Fruit fly (Drosophila melanogaster): ENCODE results near the gene Chpf.

The Chpf gene

DNA sequence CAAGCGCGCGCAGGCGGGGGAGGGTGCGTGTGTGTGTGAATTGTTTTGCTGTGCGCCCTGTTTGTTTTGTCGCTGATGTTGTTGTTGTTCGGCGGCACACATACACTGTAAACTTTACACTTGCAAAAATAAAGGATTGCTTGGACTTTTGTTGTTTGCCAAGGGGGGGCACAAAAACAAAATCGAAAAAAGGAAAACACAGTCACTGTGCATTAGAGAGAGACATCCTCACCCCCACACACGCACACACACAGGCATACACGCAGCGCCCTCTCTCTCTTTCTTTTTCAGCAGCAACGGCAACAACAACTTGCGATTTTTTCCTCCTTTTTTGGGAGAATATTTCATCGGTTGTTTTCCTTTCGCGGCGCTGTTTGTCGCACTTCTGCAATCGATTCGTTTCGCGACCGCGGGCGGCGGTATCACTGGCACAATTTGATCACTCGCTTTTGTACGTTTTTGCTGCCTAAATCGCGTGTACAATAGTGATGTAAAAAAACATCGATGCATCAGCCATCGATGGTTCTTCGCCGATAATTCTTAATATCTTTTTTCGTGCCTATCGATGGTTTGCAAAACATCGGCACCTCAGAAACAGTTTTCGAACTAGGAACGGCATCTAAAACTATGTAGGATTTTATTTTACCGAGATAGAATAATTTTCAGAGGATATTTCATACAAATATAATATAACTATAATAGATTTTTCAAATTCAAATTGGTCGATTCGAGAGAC is 22.2 kb downstream of the Chpf start, which contains the start of gene hep:
Gene hep, minus strand, starts transcription at position 515 of the 736 bp plus-strand sequence.
- TF ChIP-seq CG17801 (GFP tag; optimal IDR thresholded peaks at IDR 0.05; ENCODE audit: partially characterized antibody): no peak

- no peak for TF ChIP-seq CG17801 (GFP tag; optimal IDR thresholded peaks at IDR 0.05; ENCODE audit: partially characterized antibody)
Observed at dm6 chrX:13089375-13089774, 22.9 kb downstream of the Chpf start.

DNA sequence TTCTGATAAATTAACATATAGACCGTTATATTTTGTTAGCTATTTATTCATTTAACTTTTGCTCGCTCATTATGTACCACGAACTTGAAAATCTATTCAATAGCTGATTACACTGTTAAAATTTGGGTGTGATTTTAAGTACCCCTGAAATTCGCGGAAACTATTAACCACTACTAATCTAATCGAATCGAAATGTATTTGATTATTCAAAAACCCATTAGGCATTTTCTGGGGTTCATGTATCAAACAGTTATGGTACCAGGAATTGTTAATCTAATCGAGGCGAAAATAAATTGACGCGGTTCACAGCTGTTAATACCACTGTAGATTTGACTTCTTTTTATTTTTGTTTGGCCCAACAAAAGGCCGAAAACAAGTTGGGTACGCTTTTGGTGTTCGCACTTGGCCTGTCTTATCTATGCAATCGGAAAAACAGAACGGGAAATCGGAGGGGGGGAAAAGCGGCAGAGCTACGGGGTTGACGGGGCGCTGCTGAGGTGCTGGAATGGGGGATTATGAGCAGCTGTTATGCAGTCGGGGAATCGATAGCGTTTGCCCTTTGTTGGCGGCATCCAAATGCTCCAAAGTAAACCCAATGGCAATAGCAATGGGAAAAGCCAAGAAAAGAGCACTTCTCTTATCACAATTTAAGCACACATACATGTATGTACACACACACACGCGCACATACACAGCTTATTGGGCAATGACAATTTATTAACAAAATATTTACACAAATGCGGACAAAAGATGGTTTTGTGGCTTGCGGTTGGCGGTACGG is 24.0 kb downstream of the Chpf start:
- no peak for TF ChIP-seq CG17801 (GFP tag; optimal IDR thresholded peaks at IDR 0.05; ENCODE audit: partially characterized antibody)

dm6 chrX:13087333-13087828 is 24.9 kb downstream of the Chpf start:
- TF ChIP-seq CG17801 (GFP tag; optimal IDR thresholded peaks at IDR 0.05; ENCODE audit: partially characterized antibody): peak; percentile 57

DNA sequence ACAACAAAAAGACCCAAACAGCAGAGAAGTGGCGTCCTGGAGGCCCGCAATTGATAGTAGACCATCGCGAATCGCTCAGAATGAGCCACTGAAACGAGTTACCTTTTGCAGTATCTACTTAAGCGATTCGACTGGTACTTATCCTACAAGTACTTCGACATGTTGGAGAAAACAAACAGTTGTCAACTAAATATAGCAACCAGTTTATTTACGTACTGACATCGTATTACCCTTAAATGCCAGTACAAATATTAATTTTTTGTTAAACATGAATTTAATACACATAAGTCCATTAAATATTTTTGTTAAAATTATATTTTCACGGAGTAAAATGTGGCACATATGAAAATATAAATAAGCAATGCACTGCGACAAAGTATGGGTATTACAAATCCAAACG is 57.0 kb downstream of the Chpf start, which contains the start of gene CG12715:
Gene CG12715, minus strand, starts transcription at position 101 of the 400 bp plus-strand sequence.
- no peak for TF ChIP-seq CG17801 (GFP tag; optimal IDR thresholded peaks at IDR 0.05; ENCODE audit: partially characterized antibody)

Data from ovary, adult (tissue).